Fruit fly (Drosophila melanogaster): ENCODE results near the gene gzl.

Gene gzl

dm6 chr3R:6395572-6396295 is 13.0 kb downstream of the gzl start:
- peak; percentile 7 for TF ChIP-seq CG17801 (GFP tag; optimal IDR thresholded peaks at IDR 0.05; ENCODE audit: partially characterized antibody)

dm6 chr3R:6396613-6397012 is 13.9 kb downstream of the gzl start:
- TF ChIP-seq CG17801 (GFP tag; optimal IDR thresholded peaks at IDR 0.05; ENCODE audit: partially characterized antibody) = no peak

DNA sequence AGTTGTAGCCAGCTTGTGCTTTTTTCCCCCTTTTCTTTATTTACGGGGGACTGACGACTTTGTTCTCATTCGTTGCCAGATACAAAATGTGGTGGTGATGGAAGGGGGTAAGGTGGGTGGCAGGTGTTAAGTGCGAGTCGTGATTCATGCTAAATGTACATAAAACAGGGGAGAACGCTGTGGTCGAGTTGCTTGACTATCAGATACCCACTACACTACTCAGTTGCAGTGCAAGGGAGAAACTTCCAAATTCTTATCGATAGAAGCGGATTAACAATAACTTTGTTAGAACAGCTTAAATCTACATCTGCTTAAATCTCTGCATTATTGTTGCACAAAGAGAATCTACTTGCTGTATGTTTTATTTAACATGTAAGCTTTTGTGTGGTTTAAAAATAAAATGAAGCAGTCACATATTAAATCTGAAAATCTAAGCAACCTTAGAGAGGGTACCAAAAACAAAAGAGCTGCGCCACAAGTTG is 14.9 kb downstream of the gzl start:
- TF ChIP-seq CG17801 (GFP tag; optimal IDR thresholded peaks at IDR 0.05; ENCODE audit: partially characterized antibody) = peak; percentile 63

DNA sequence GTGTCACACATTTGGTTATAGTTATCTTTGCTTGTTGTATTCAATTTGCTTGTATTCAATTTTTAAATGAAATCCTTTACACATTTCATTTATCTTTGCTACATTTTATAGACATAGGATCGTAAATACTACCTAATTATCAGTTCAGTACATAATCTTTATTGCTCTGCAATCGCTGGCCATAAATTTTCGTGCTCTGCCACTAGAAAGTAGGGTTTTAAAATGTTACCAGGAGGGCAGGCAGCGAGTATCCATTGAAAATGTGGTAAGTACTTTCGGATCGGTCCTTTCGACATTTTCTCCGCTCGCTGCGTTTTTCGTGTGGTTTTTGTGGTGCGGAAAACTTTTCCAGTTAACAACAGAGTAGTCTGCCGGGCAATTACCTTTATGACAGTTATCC is 16.6 kb downstream of the gzl start:
- TF ChIP-seq CG17801 (GFP tag; optimal IDR thresholded peaks at IDR 0.05; ENCODE audit: partially characterized antibody) = no peak

DNA sequence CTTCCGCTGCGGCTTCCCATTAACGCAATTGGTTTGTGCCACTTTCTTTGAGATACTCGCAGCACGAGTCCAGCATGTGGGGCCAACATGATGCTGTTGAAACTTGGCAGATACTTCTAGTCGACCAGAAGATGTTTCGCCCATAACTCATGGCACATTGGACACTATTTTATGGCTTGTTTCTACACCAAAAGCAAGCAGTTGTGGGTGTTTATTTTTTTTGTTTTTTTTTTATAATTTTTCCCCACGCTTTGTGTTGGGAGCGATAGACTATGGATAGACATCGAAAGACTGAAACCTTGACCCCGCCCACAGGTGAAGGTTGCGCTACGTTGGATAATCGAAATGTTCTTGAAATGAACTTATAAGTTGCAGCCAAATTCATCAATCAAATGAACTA is 17.0 kb downstream of the gzl start:
- no peak for TF ChIP-seq CG17801 (GFP tag; optimal IDR thresholded peaks at IDR 0.05; ENCODE audit: partially characterized antibody)

DNA sequence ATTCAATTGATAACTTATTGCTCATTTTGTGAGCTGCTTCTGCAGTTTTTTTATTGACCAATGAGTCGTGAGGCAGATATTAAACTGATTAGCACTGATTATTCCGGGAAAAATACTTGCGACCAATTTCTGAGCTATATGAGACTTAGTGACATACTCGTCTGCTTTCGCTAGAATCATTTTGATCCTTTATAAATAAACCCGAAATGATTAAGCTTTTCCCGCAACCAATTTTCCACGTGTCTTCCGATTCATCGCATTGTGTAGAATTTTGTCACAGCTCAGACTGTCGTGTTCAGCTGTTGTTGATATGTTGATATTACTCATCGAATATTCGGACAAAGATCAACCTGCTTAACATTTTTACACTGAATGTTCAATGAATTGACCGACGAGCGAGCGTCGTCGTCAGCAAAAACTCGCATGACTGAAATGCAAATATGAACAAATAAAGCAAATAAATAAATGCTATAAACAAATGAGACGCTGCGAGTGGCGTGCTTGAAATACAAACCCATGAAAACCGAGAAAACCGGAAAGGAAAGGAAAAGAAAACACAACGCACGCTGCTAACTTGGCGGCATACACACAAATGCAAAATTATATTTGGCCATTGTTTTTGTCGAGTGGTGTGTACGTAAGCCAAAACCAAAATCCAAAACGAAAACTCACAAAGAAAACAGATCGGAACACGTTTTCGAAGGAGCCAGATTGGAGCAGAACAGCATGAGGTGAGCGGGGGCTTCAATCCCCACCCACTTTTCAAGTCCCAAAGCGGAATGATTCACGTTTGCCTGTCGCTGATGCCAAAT is 18.2 kb downstream of the gzl start:
- TF ChIP-seq CG17801 (GFP tag; optimal IDR thresholded peaks at IDR 0.05; ENCODE audit: partially characterized antibody) = no peak

dm6 chr3R:6401522-6401844 is 18.8 kb downstream of the gzl start:
- no peak for TF ChIP-seq CG17801 (GFP tag; optimal IDR thresholded peaks at IDR 0.05; ENCODE audit: partially characterized antibody)

- TF ChIP-seq CG17801 (GFP tag; optimal IDR thresholded peaks at IDR 0.05; ENCODE audit: partially characterized antibody) = no peak
Measured at dm6 chr3R:6402522-6403171, 19.9 kb downstream of the gzl start.

DNA sequence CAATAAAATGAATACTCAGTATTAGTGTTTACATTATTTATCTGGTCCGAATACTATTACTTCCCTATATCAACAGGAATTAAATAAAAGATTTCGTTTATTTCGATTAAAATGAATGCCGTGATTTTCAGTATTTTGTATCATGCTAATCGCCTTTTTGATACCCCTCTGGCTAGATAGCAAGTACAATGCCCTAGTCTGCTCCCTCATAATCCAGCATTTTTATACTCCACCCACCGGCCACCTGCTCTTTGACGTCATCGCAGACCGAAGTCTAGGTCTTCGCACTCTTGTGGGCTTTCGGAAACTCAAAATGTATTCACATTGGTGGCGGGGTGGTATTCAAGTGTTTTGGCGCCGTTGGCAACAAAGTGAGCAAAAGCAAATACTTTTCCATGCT is 21.0 kb downstream of the gzl start:
- no peak for TF ChIP-seq CG17801 (GFP tag; optimal IDR thresholded peaks at IDR 0.05; ENCODE audit: partially characterized antibody)

dm6 chr3R:6404174-6404573 is 21.5 kb downstream of the gzl start:
- TF ChIP-seq CG17801 (GFP tag; optimal IDR thresholded peaks at IDR 0.05; ENCODE audit: partially characterized antibody) = peak; percentile 47

DNA sequence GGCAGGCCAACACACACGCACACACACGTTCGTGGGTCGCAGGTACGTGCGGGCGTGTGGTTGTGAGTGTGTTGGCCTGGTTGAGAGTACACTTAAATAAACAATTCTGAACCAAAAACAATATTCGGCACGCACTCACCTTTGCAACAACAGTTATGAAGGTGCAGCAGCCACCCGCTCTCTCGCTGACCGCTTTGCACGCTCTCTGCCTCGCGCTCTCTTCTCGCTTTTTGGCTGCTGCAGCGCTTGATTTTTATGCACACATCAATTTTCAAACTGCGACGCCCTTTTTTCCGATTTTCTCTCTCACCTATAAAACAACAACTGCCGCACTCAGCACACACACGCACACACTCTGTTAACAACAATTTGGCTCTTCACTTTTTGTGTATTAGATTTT is 22.5 kb downstream of the gzl start:
- no peak for TF ChIP-seq CG17801 (GFP tag; optimal IDR thresholded peaks at IDR 0.05; ENCODE audit: partially characterized antibody)

- TF ChIP-seq CG17801 (GFP tag; optimal IDR thresholded peaks at IDR 0.05; ENCODE audit: partially characterized antibody) = peak; percentile 58
Measured at dm6 chr3R:6405674-6406565, 23.2 kb downstream of the gzl start, which contains the start of gene Dmtn. Gene Dmtn (minus strand): TSS chr3R:6405895.

DNA sequence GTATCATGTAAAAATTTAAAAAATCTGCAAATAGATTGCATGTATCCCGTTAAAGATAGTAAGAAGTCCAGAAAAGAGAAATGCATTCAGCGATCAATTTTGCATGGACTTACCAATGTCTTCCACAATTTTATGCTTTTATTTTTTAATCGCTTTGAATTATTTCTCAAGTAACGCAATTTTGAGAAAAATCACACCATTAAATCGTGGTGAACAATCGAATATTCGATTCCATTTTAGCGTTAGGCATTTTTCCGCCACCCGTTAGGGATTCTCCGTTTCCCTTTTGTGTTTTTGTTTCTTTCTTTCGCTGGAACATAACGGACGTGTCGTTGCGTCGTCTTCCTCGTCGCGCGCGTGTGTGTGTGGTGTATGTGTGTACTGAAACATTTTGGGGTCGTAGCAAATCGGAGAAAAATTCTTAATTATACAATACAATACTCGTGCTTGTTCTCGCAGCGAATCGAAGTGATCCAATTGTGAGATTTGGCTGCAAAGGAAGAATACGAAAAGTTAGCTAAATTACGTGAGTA is 23.9 kb downstream of the gzl start, which contains the start of gene gpp:
Gene gpp, plus strand, starts transcription at position 290 of the 533 bp plus-strand sequence.
- peak; percentile 51 for TF ChIP-seq CG17801 (GFP tag; optimal IDR thresholded peaks at IDR 0.05; ENCODE audit: partially characterized antibody)

dm6 chr3R:6407544-6407943 is 24.8 kb downstream of the gzl start:
- no peak for TF ChIP-seq CG17801 (GFP tag; optimal IDR thresholded peaks at IDR 0.05; ENCODE audit: partially characterized antibody)

Measured in ovary, adult (tissue).